Worm (Caenorhabditis elegans) whole organism, late embryonic: Measurements from ENCODE around the gene mlk-1.
A peak's percentile ranks its signal among the peaks of the same experiment; 100 is the strongest.
"Not testable (repeated sequence)": the region's sequence is repeated elsewhere in the genome, so short reads cannot be mapped to it uniquely, and the experiment has no call there.

ENCODE experiments used
- K02D7.2 ChIP-seq: sonication (generic microtip); optimal IDR thresholded peaks from 2 replicates; lab custom pipeline; 2017; ENCODE audit warnings: mild to moderate bottlenecking, missing genetic modification characterization, missing compliant biosample characterization
- K09A11.1 ChIP-seq: sonication (generic microtip); optimal IDR thresholded peaks from 2 replicates; lab custom pipeline; 2017; ENCODE audit warnings: antibody characterized with exemption, mild to moderate bottlenecking, missing genetic modification characterization, missing compliant biosample characterization; ENCODE audit not compliant: insufficient read depth
- T23F11.4 ChIP-seq: fragments of 200-800 bp; sonication (Bioruptor generic); optimal IDR thresholded peaks from 2 replicates; lab custom pipeline; 2018; ENCODE audit warnings: mild to moderate bottlenecking, missing genetic modification characterization, missing compliant biosample characterization
- Y22D7AL.16 ChIP-seq: sonication (generic microtip); optimal IDR thresholded peaks from 2 replicates; lab custom pipeline; 2016; ENCODE audit warnings: missing genetic modification characterization, missing compliant biosample characterization
- ama-1 ChIP-seq: fragments of 150-350 bp; optimal IDR thresholded peaks from 2 replicates; lab custom pipeline; 2014
- ceh-14 ChIP-seq: sonication (generic microtip); optimal IDR thresholded peaks from 2 replicates; lab custom pipeline; 2016; ENCODE audit warnings: missing genotype, missing genetic modification characterization, missing compliant biosample characterization
- ceh-18 ChIP-seq: sonication (generic microtip); optimal IDR thresholded peaks from 2 replicates; lab custom pipeline; 2016; ENCODE audit warnings: missing genetic modification characterization, missing compliant biosample characterization
- ceh-2 ChIP-seq: sonication (generic microtip); optimal IDR thresholded peaks from 2 replicates; lab custom pipeline; 2016; ENCODE audit warnings: missing genotype, missing genetic modification characterization, missing compliant biosample characterization
- ceh-45 ChIP-seq: fragments of 200-800 bp; sonication (Bioruptor generic); IDR thresholded peaks from 2 replicates; pipeline ENCODE4 v1.3.6; 2022; ENCODE audit warnings: missing genetic modification reagents, missing genetic modification characterization, missing compliant biosample characterization
- ceh-48 ChIP-seq: sonication (generic microtip); optimal IDR thresholded peaks from 2 replicates; lab custom pipeline; 2016; ENCODE audit warnings: missing genetic modification characterization, inconsistent platforms, missing compliant biosample characterization
- ceh-6 ChIP-seq: fragments of 200-800 bp; sonication (Bioruptor generic); optimal IDR thresholded peaks from 2 replicates; lab custom pipeline; 2018; ENCODE audit warnings: mild to moderate bottlenecking, missing genetic modification characterization, missing compliant biosample characterization
- ceh-9 ChIP-seq: sonication (generic microtip); optimal IDR thresholded peaks from 2 replicates; lab custom pipeline; 2016; ENCODE audit warnings: mild to moderate bottlenecking, missing genetic modification characterization, inconsistent platforms, missing compliant biosample characterization
- che-1 ChIP-seq: sonication (generic microtip); optimal IDR thresholded peaks from 2 replicates; lab custom pipeline; 2016; ENCODE audit warnings: mild to moderate bottlenecking, missing genetic modification characterization, missing compliant biosample characterization
- dve-1 ChIP-seq: sonication (generic microtip); optimal IDR thresholded peaks from 2 replicates; lab custom pipeline; 2017; ENCODE audit warnings: antibody characterized with exemption, mild to moderate bottlenecking, missing genetic modification characterization, missing compliant biosample characterization
- elt-2 ChIP-seq: sonication (generic microtip); optimal IDR thresholded peaks from 2 replicates; lab custom pipeline; 2016; ENCODE audit warnings: missing genetic modification reagents, missing genetic modification characterization, missing compliant biosample characterization
- ets-4 ChIP-seq: sonication (generic microtip); optimal IDR thresholded peaks from 2 replicates; lab custom pipeline; 2016; ENCODE audit warnings: missing genetic modification characterization, missing compliant biosample characterization
- eyg-1 ChIP-seq: sonication (generic microtip); optimal IDR thresholded peaks from 2 replicates; lab custom pipeline; 2016; ENCODE audit warnings: missing genotype, missing genetic modification characterization, missing compliant biosample characterization
- fax-1 ChIP-seq: sonication (generic microtip); optimal IDR thresholded peaks from 2 replicates; lab custom pipeline; 2016; ENCODE audit warnings: missing genotype, missing genetic modification characterization, missing compliant biosample characterization
- fkh-6 ChIP-seq: sonication (generic microtip); optimal IDR thresholded peaks from 2 replicates; lab custom pipeline; 2016; ENCODE audit warnings: missing genetic modification characterization, missing compliant biosample characterization
- gmeb-2 ChIP-seq: sonication (generic microtip); optimal IDR thresholded peaks from 2 replicates; lab custom pipeline; 2016; ENCODE audit warnings: missing genetic modification characterization, inconsistent platforms, missing compliant biosample characterization
- hlh-13 ChIP-seq: fragments of 200-800 bp; sonication (Bioruptor generic); optimal IDR thresholded peaks from 2 replicates; lab custom pipeline; 2018; ENCODE audit warnings: mild to moderate bottlenecking, missing genetic modification characterization, missing compliant biosample characterization
- hlh-15 ChIP-seq: sonication (generic microtip); optimal IDR thresholded peaks from 2 replicates; lab custom pipeline; 2016; ENCODE audit warnings: missing genetic modification characterization, missing compliant biosample characterization
- hlh-30 ChIP-seq: sonication (generic microtip); optimal IDR thresholded peaks from 2 replicates; lab custom pipeline; 2017; ENCODE audit warnings: antibody characterized with exemption, missing genetic modification characterization, missing compliant biosample characterization; ENCODE audit not compliant: insufficient read depth
- lim-6 ChIP-seq: sonication (generic microtip); optimal IDR thresholded peaks from 2 replicates; lab custom pipeline; 2016; ENCODE audit warnings: missing genetic modification characterization, missing compliant biosample characterization
- lin-11 ChIP-seq: fragments of 200-800 bp; sonication (Bioruptor generic); optimal IDR thresholded peaks from 2 replicates; lab custom pipeline; 2018; ENCODE audit warnings: mild to moderate bottlenecking, missing genetic modification characterization, missing compliant biosample characterization
- madf-2 ChIP-seq: sonication (generic microtip); optimal IDR thresholded peaks from 2 replicates; lab custom pipeline; 2017; ENCODE audit warnings: missing genetic modification characterization, missing compliant biosample characterization
- nfya-1 ChIP-seq: sonication (generic microtip); optimal IDR thresholded peaks from 2 replicates; lab custom pipeline; 2017; ENCODE audit warnings: missing genetic modification characterization, mild to moderate bottlenecking, missing compliant biosample characterization, antibody characterized with exemption, moderate library complexity
- npax-4 ChIP-seq: sonication (generic microtip); optimal IDR thresholded peaks from 2 replicates; lab custom pipeline; 2016; ENCODE audit warnings: missing genetic modification characterization, missing compliant biosample characterization
- odd-2 ChIP-seq: sonication (generic microtip); optimal IDR thresholded peaks from 2 replicates; lab custom pipeline; 2017; ENCODE audit warnings: antibody characterized with exemption, mild to moderate bottlenecking, missing genetic modification characterization, missing compliant biosample characterization
- pag-3 ChIP-seq: sonication (generic microtip); optimal IDR thresholded peaks from 2 replicates; lab custom pipeline; 2016; ENCODE audit warnings: missing compliant biosample characterization, missing genetic modification characterization, borderline replicate concordance
- pax-1 ChIP-seq: fragments of 150-350 bp; optimal IDR thresholded peaks from 2 replicates; lab custom pipeline; 2014; ENCODE audit warnings: missing biosample characterization, missing genetic modification characterization
- pha-2 ChIP-seq: sonication (generic microtip); optimal IDR thresholded peaks from 2 replicates; lab custom pipeline; 2017; ENCODE audit warnings: mild to moderate bottlenecking, missing genetic modification characterization, missing compliant biosample characterization
- pha-4 ChIP-seq: fragments of 150-350 bp; optimal IDR thresholded peaks from 2 replicates; lab custom pipeline; 2018; ENCODE audit warnings: missing biosample characterization, missing genetic modification reagents, missing genetic modification characterization
- pros-1 ChIP-seq: fragments of 150-350 bp; optimal IDR thresholded peaks from 2 replicates; lab custom pipeline; 2014; ENCODE audit warnings: missing biosample characterization, missing genetic modification reagents, missing genetic modification characterization
- ref-2 ChIP-seq: sonication (generic microtip); optimal IDR thresholded peaks from 2 replicates; lab custom pipeline; 2016; ENCODE audit warnings: missing genetic modification characterization, missing compliant biosample characterization
- rnt-1 ChIP-seq: sonication (generic microtip); optimal IDR thresholded peaks from 2 replicates; lab custom pipeline; 2016; ENCODE audit warnings: missing genetic modification characterization, missing compliant biosample characterization
- sox-4 ChIP-seq: sonication (generic microtip); optimal IDR thresholded peaks from 2 replicates; lab custom pipeline; 2017; ENCODE audit warnings: mild to moderate bottlenecking, missing genetic modification characterization, inconsistent platforms, missing compliant biosample characterization
- tbx-2 ChIP-seq: sonication (generic microtip); optimal IDR thresholded peaks from 2 replicates; lab custom pipeline; 2016; ENCODE audit warnings: missing genetic modification characterization, missing compliant biosample characterization
- unc-3 ChIP-seq, 2 experiments: fragments of 200-800 bp in 1 of 2; sonication (Bioruptor generic) in 1 of 2; sonication (generic microtip) in 1 of 2; conservative IDR thresholded peaks in 1 of 2; optimal IDR thresholded peaks in 1 of 2; 2 replicates each; pipeline versions ENCODE4 v1.3.6 to Lab custom; 2016 to 2022; ENCODE audit warnings: missing compliant biosample characterization in 2 of 2, missing genetic modification characterization in 2 of 2, missing genetic modification reagents in 1 of 2
- unc-42 ChIP-seq: sonication (generic microtip); optimal IDR thresholded peaks from 2 replicates; lab custom pipeline; 2016; ENCODE audit warnings: missing genotype, missing genetic modification characterization, missing compliant biosample characterization
- zip-5 ChIP-seq: sonication (generic microtip); optimal IDR thresholded peaks from 2 replicates; lab custom pipeline; 2016; ENCODE audit warnings: missing genetic modification characterization, missing compliant biosample characterization

Gene mlk-1

DNA sequence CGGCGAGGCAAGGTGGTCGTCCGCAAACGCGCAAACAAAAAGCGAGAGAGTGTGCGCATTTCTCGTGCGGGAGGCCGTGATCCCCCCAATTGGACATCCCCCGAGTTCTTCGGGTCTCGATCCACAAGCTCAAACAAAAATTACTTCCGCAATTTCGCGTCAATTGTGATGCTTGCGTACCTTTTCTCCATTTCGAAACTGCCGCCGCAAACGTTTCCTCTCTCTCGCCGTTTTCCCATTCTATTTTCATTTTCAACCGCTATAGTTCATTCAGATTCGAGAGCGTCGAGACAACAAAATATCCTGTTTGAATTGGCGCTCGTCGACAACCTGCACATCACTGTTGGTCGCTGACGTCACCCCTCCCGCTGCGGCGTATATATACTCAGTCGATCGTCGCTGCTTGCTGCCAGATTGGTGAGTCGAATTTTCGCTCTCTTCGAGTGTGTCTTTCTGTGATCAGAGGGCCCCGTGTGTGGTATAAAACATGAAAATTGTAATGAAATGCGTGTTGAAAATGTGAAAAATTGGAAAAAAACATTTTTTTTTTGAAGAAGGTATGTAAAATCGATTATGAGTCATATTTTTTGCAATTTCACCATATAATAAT is 15.2 kb downstream of the mlk-1 start, which contains the start of the genes pqn-51 and K11D12.14 (continued):
- TF ChIP-seq pha-2 (tag; lab: Kevin White, UChicago) (peak; percentile 63), zip-5 (tag; lab: Kevin White, UChicago) (no peak), ceh-18 (tag; lab: Kevin White, UChicago) (peak; percentile 93), fkh-6 (tag; lab: Kevin White, UChicago) (no peak), nfya-1 (tag; lab: Kevin White, UChicago) (peak; percentile 84), pax-1 (tag; lab: Kevin White, UChicago) (peak; percentile 48), hlh-13 (no peak), gmeb-2 (tag; lab: Kevin White, UChicago) (no peak), rnt-1 (tag; lab: Kevin White, UChicago) (peak; percentile 91), lin-11 (tag; lab: Kevin White, UChicago) (no peak), ets-4 (tag; lab: Kevin White, UChicago) (peak; percentile 72), pros-1 (tag; lab: Kevin White, UChicago) (no peak), pag-3 (tag; lab: Kevin White, UChicago) (no peak), Y22D7AL.16 (tag; lab: Kevin White, UChicago) (no peak), elt-2 (tag; lab: Kevin White, UChicago) (peak; percentile 25), dve-1 (peak; percentile 82), unc-42 (tag; lab: Kevin White, UChicago) (peak; percentile 90), che-1 (tag; lab: Kevin White, UChicago) (no peak)

DNA sequence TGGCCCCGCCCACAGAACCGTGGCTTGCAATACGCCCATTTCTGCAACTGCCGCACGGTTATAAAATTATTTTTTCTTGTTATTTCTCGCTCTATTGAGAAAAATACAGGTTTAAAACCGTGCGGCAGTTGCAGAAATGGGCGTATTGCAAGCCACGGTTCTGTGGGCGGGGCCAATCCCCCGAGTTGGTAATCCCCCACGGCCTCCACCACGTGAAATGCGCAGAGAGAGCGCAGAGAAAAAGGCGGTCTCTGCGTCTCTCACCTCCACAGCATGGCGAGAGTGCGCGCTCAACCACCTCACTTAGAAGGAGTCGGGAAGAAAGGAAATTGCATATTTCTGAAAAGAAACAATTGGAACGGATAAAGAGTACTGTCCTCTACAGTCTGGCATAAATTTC is 17.4 kb downstream of the mlk-1 start:
- TF ChIP-seq ceh-45 (GFP tag; lab: Robert Waterston, UW) = 0 out of 2 replicates have a peak, but pooled peaks have one; percentile 17
- TF ChIP-seq unc-3 (GFP tag; conservative IDR thresholded peaks at IDR 0.05; lab: Robert Waterston, UW) = 0 out of 2 replicates have a peak, but pooled peaks have one; percentile 10
- not testable (repeated sequence) for TF ChIP-seq unc-3 (tag; optimal IDR thresholded peaks at IDR 0.05; lab: Kevin White, UChicago)

DNA sequence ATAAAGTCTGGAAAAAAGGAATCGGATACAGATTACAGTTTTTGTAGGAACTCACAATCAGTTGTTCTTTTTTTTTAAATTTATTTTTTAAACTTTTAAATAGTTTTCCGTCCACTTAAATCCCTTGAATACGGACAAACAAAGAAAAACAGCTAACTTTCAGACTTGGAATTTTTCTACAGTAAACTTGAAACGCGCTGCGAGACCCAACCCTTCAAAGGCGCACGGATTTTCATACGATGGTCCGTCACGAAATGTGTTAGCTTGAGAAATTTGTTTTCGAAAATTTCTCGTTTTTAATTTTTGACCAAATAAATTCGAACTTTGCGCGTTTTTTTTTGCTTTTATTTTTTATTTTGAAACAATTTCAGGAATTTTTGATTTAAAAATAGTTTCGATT is 18.1 kb downstream of the mlk-1 start:
- TF ChIP-seq hlh-15 (tag; lab: Kevin White, UChicago) (no peak), unc-3 (GFP tag; conservative IDR thresholded peaks at IDR 0.05; lab: Robert Waterston, UW) (no peak), unc-3 (tag; optimal IDR thresholded peaks at IDR 0.05; lab: Kevin White, UChicago) (no peak), ceh-2 (tag; lab: Kevin White, UChicago) (no peak), lim-6 (no peak), npax-4 (tag; lab: Kevin White, UChicago) (no peak), che-1 (tag; lab: Kevin White, UChicago) (no peak), hlh-30 (tag; lab: Kevin White, UChicago) (no peak), ceh-6 (no peak), fax-1 (tag; lab: Kevin White, UChicago) (no peak), K09A11.1 (tag; lab: Kevin White, UChicago) (no peak), K02D7.2 (tag; lab: Kevin White, UChicago) (no peak), madf-2 (tag; lab: Kevin White, UChicago) (no peak), ceh-48 (tag; lab: Kevin White, UChicago) (no peak)

DNA sequence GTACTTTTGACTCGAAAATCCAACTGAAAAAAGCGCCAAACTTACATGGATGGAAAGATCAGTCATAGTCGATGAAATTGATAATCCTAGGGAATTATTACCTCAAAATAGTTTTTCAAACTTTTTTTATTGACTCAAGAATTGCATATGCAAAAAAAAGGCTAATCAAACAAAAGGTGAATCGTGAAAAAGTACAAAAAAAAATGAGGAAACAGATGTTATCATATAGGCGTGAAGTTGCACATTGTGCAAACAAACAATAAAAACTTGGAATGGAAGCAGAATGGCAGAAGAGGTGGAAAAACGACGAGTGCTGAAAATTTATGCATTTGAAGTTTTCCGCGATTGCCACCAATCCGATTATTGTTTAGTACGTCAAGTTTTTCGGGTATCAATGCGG is 18.5 kb downstream of the mlk-1 start, which contains the start of gene exc-14:
Gene exc-14 (minus strand): TSS at position 101 of the 400 bp plus-strand sequence.
- no peak for TF ChIP-seq T23F11.4 (GFP tag; lab: Kevin White, UChicago)
- no peak for TF ChIP-seq pha-4 (tag; lab: Kevin White, UChicago)
- TF ChIP-seq sox-4 (tag; lab: Kevin White, UChicago) = no peak
- TF ChIP-seq ceh-9 = no peak
- no peak for TF ChIP-seq tbx-2 (tag; lab: Kevin White, UChicago)
- no peak for TF ChIP-seq eyg-1 (tag; lab: Kevin White, UChicago)
- TF ChIP-seq Y22D7AL.16 (tag; lab: Kevin White, UChicago) = no peak
- no peak for TF ChIP-seq ceh-14
- TF ChIP-seq K02D7.2 (tag; lab: Kevin White, UChicago) = no peak
- TF ChIP-seq ref-2 (tag; lab: Kevin White, UChicago) = no peak
- TF ChIP-seq odd-2 (tag; lab: Kevin White, UChicago) = no peak
- no peak for TF ChIP-seq zip-5 (tag; lab: Kevin White, UChicago)
- no peak for TF ChIP-seq hlh-13
- no peak for TF ChIP-seq ama-1 (lab: Kevin White, UChicago)
- TF ChIP-seq, all 69 proteins: peak for 0
